Fruit fly (Drosophila melanogaster) whole organism, embryonic: Measurements from ENCODE around the gene SuUR.

Experiments used
- Bdp1 ChIP-seq: fragments of 200-800 bp; sonication (Bioruptor generic); optimal IDR thresholded peaks from 3 replicates; lab custom pipeline; 2016; ENCODE audit warnings: missing biosample characterization, missing genetic modification characterization
- Bgb ChIP-seq: fragments of 200-800 bp; sonication (Bioruptor generic); IDR thresholded peaks from 2 replicates; pipeline ENCODE4 v1.3.6; 2022; ENCODE audit warnings: missing biosample characterization, missing genetic modification characterization; ENCODE audit not compliant: partially characterized antibody
- BtbVII ChIP-seq: fragments of 200-800 bp; sonication (Bioruptor generic); optimal IDR thresholded peaks from 3 replicates; lab custom pipeline; 2017; ENCODE audit warnings: missing biosample characterization, mild to moderate bottlenecking, missing genetic modification characterization
- CG10267 ChIP-seq: fragments of 200-800 bp; sonication (Bioruptor generic); optimal IDR thresholded peaks from 2 replicates; lab custom pipeline; 2018; ENCODE audit warnings: missing biosample characterization, mild to moderate bottlenecking, missing genetic modification characterization, moderate library complexity
- CG10565 ChIP-seq: fragments of 200-800 bp; sonication (Bioruptor generic); optimal IDR thresholded peaks from 3 replicates; lab custom pipeline; 2016; ENCODE audit warnings: missing biosample characterization, mild to moderate bottlenecking, missing genetic modification characterization
- CG12104 ChIP-seq: fragments of 200-800 bp; sonication (Bioruptor generic); optimal IDR thresholded peaks from 3 replicates; lab custom pipeline; 2016; ENCODE audit warnings: missing biosample characterization, missing genetic modification characterization
- CG12155 ChIP-seq: fragments of 200-800 bp; sonication (Bioruptor generic); optimal IDR thresholded peaks from 3 replicates; lab custom pipeline; 2016; ENCODE audit warnings: missing biosample characterization, missing genetic modification characterization
- CG13123 ChIP-seq: fragments of 200-800 bp; sonication (Bioruptor generic); optimal IDR thresholded peaks from 2 replicates; lab custom pipeline; 2016; ENCODE audit warnings: missing biosample characterization, missing genetic modification characterization
- CG13624 ChIP-seq: fragments of 200-800 bp; sonication (Bioruptor generic); optimal IDR thresholded peaks from 2 replicates; lab custom pipeline; 2016; ENCODE audit warnings: missing biosample characterization, missing genetic modification characterization
- CG14050 ChIP-seq: fragments of 200-800 bp; sonication (Bioruptor generic); IDR thresholded peaks from 3 replicates; pipeline ENCODE4 v1.3.6; 2022; ENCODE audit warnings: missing biosample characterization, missing genetic modification characterization
- CG15479 ChIP-seq: fragments of 200-800 bp; sonication (Bioruptor generic); optimal IDR thresholded peaks from 3 replicates; lab custom pipeline; 2019; ENCODE audit warnings: missing biosample characterization, mild to moderate bottlenecking, missing genetic modification characterization, moderate library complexity
- CG1602 ChIP-seq: fragments of 200-800 bp; sonication (Bioruptor generic); optimal IDR thresholded peaks from 3 replicates; lab custom pipeline; 2016; ENCODE audit warnings: missing biosample characterization, missing genetic modification characterization
- CG1647 ChIP-seq: fragments of 200-800 bp; sonication (Bioruptor generic); optimal IDR thresholded peaks from 3 replicates; lab custom pipeline; 2016; ENCODE audit warnings: missing biosample characterization, missing genetic modification characterization
- CG16779 ChIP-seq: fragments of 200-800 bp; sonication (Bioruptor generic); IDR thresholded peaks from 2 replicates; pipeline ENCODE4 v1.3.6; 2022; ENCODE audit warnings: missing biosample characterization, missing genetic modification characterization
- CG17612 ChIP-seq: fragments of 200-800 bp; sonication (Bioruptor generic); IDR thresholded peaks from 2 replicates; pipeline ENCODE4 v1.3.6; 2022; ENCODE audit warnings: missing biosample characterization, missing genetic modification characterization
- CG18476 ChIP-seq: fragments of 200-800 bp; sonication (Bioruptor generic); optimal IDR thresholded peaks from 2 replicates; lab custom pipeline; 2016; ENCODE audit warnings: missing biosample characterization, mild to moderate bottlenecking, missing genetic modification characterization
- CG31441 ChIP-seq: fragments of 200-800 bp; sonication (Bioruptor generic); IDR thresholded peaks from 2 replicates; pipeline ENCODE4 v1.3.6; 2022; ENCODE audit warnings: missing biosample characterization, missing genetic modification characterization
- CG33557 ChIP-seq: fragments of 200-800 bp; sonication (Bioruptor generic); optimal IDR thresholded peaks from 2 replicates; lab custom pipeline; 2019; ENCODE audit warnings: missing biosample characterization, mild to moderate bottlenecking, missing genetic modification characterization, moderate library complexity
- CG3407 ChIP-seq: fragments of 200-800 bp; sonication (Bioruptor generic); optimal IDR thresholded peaks from 2 replicates; lab custom pipeline; 2018; ENCODE audit warnings: missing biosample characterization, mild to moderate bottlenecking, missing genetic modification characterization
- CG34224 ChIP-seq: fragments of 200-800 bp; sonication (Bioruptor generic); IDR thresholded peaks from 3 replicates; pipeline ENCODE4 v1.3.6; 2022; ENCODE audit warnings: missing biosample characterization, missing genetic modification characterization; ENCODE audit not compliant: partially characterized antibody
- CG4328 ChIP-seq: fragments of 200-800 bp; sonication (Bioruptor generic); optimal IDR thresholded peaks from 3 replicates; lab custom pipeline; 2017; ENCODE audit warnings: missing biosample characterization, missing genetic modification reagents, missing genetic modification characterization
- CG4404 ChIP-seq: fragments of 200-800 bp; sonication (Bioruptor generic); IDR thresholded peaks from 2 replicates; pipeline ENCODE4 v1.3.6; 2022; ENCODE audit warnings: missing biosample characterization, missing genetic modification characterization
- CG6175 ChIP-seq: fragments of 200-800 bp; sonication (Bioruptor generic); IDR thresholded peaks from 3 replicates; pipeline ENCODE4 v1.3.6; 2022; ENCODE audit warnings: missing biosample characterization, missing genetic modification characterization
- CG6813 ChIP-seq: fragments of 200-800 bp; sonication (Bioruptor generic); optimal IDR thresholded peaks from 2 replicates; lab custom pipeline; 2017; ENCODE audit warnings: missing biosample characterization, missing genetic modification characterization, mild to moderate bottlenecking, moderate library complexity, missing genetic modification reagents
- CG9817 ChIP-seq: fragments of 200-800 bp; sonication (Bioruptor generic); optimal IDR thresholded peaks from 2 replicates; lab custom pipeline; 2018; ENCODE audit warnings: missing biosample characterization, mild to moderate bottlenecking, missing genetic modification characterization, moderate library complexity
- CrebB ChIP-seq: fragments of 200-800 bp; sonication (Bioruptor generic); optimal IDR thresholded peaks from 3 replicates; lab custom pipeline; 2018; ENCODE audit warnings: missing biosample characterization, mild to moderate bottlenecking, missing genetic modification characterization
- Ets97D ChIP-seq: fragments of 200-800 bp; sonication (Bioruptor generic); optimal IDR thresholded peaks from 3 replicates; lab custom pipeline; 2016; ENCODE audit warnings: missing biosample characterization, missing genetic modification characterization
- HLH3B ChIP-seq: fragments of 200-800 bp; sonication (Bioruptor generic); IDR thresholded peaks from 2 replicates; pipeline ENCODE4 v1.3.6; 2022; ENCODE audit warnings: missing biosample characterization, missing genetic modification characterization
- Meics ChIP-seq: fragments of 200-800 bp; sonication (Bioruptor generic); optimal IDR thresholded peaks from 2 replicates; lab custom pipeline; 2017; ENCODE audit warnings: missing biosample characterization, mild to moderate bottlenecking, missing genetic modification characterization
- Rfx ChIP-seq: fragments of 200-800 bp; sonication (Bioruptor generic); IDR thresholded peaks from 2 replicates; pipeline ENCODE4 v1.3.6; 2022; ENCODE audit warnings: missing biosample characterization, missing genetic modification characterization
- ato ChIP-seq: fragments of 200-800 bp; sonication (Bioruptor generic); IDR thresholded peaks from 2 replicates; pipeline ENCODE4 v1.3.6; 2022; ENCODE audit warnings: missing biosample characterization, missing genetic modification characterization; ENCODE audit not compliant: partially characterized antibody
- bigmax ChIP-seq: fragments of 200-800 bp; sonication (Bioruptor generic); optimal IDR thresholded peaks from 2 replicates; lab custom pipeline; 2018; ENCODE audit warnings: missing biosample characterization, mild to moderate bottlenecking, missing genetic modification characterization
- chif ChIP-seq, 2 experiments: fragments of 200-800 bp; sonication (Bioruptor generic); optimal IDR thresholded peaks; 3 replicates each; lab custom pipeline; 2016; ENCODE audit warnings: missing biosample characterization in 2 of 2, missing genetic modification characterization in 2 of 2
- chm ChIP-seq: fragments of 200-800 bp; sonication (Bioruptor generic); IDR thresholded peaks from 2 replicates; pipeline ENCODE4 v1.3.6; 2022; ENCODE audit warnings: missing biosample characterization, missing genetic modification characterization
- da ChIP-seq: fragments of 200-800 bp; sonication (Bioruptor generic); optimal IDR thresholded peaks from 2 replicates; lab custom pipeline; 2016; ENCODE audit warnings: missing biosample characterization, missing genetic modification characterization
- dan ChIP-seq: fragments of 200-800 bp; sonication (Bioruptor generic); IDR thresholded peaks from 2 replicates; pipeline ENCODE4 v1.3.6; 2022; ENCODE audit warnings: missing biosample characterization, missing genetic modification characterization
- ems ChIP-seq: fragments of 200-800 bp; sonication (Bioruptor generic); optimal IDR thresholded peaks from 3 replicates; lab custom pipeline; 2016; ENCODE audit warnings: missing biosample characterization, missing genetic modification characterization
- gce ChIP-seq: fragments of 200-800 bp; sonication (Bioruptor generic); IDR thresholded peaks from 3 replicates; pipeline ENCODE4 v1.3.6; 2022; ENCODE audit warnings: missing biosample characterization, missing genetic modification characterization
- jumu ChIP-seq: fragments of 200-800 bp; sonication (Bioruptor generic); optimal IDR thresholded peaks from 3 replicates; lab custom pipeline; 2016; ENCODE audit warnings: missing biosample characterization, missing genetic modification characterization
- lbe ChIP-seq: fragments of 200-800 bp; sonication (Bioruptor generic); optimal IDR thresholded peaks from 2 replicates; lab custom pipeline; 2016; ENCODE audit warnings: missing biosample characterization, mild to moderate bottlenecking, missing genetic modification characterization
- maf-S ChIP-seq: fragments of 200-800 bp; sonication (Bioruptor generic); optimal IDR thresholded peaks from 2 replicates; lab custom pipeline; 2016; ENCODE audit warnings: missing biosample characterization, missing genetic modification characterization
- pfk ChIP-seq: fragments of 200-800 bp; sonication (Bioruptor generic); optimal IDR thresholded peaks from 2 replicates; lab custom pipeline; 2018; ENCODE audit warnings: missing biosample characterization, mild to moderate bottlenecking, missing genetic modification characterization, moderate library complexity
- pita ChIP-seq: fragments of 200-800 bp; sonication (Bioruptor generic); optimal IDR thresholded peaks from 2 replicates; lab custom pipeline; 2017; ENCODE audit warnings: missing biosample characterization, mild to moderate bottlenecking, missing genetic modification characterization
- ranshi ChIP-seq: fragments of 200-800 bp; sonication (Bioruptor generic); IDR thresholded peaks from 2 replicates; pipeline ENCODE4 v1.3.6; 2022; ENCODE audit warnings: missing biosample characterization, missing genetic modification characterization
- slbo ChIP-seq: fragments of 200-800 bp; sonication (Bioruptor generic); IDR thresholded peaks from 2 replicates; pipeline ENCODE4 v1.3.6; 2022; ENCODE audit warnings: missing biosample characterization, missing genetic modification characterization
- tin ChIP-seq: fragments of 200-800 bp; sonication (Bioruptor generic); optimal IDR thresholded peaks from 3 replicates; lab custom pipeline; 2016; ENCODE audit warnings: missing biosample characterization, missing genetic modification characterization
- unpg ChIP-seq: fragments of 200-800 bp; sonication (Bioruptor generic); optimal IDR thresholded peaks from 3 replicates; lab custom pipeline; 2018; ENCODE audit warnings: missing biosample characterization, mild to moderate bottlenecking, missing genetic modification characterization, moderate library complexity
- vfl ChIP-seq: fragments of 200-800 bp; sonication (Bioruptor generic); optimal IDR thresholded peaks from 2 replicates; lab custom pipeline; 2016; ENCODE audit warnings: missing biosample characterization, missing genetic modification characterization
- z ChIP-seq: fragments of 200-800 bp; sonication (Bioruptor generic); IDR thresholded peaks from 3 replicates; pipeline ENCODE4 v1.3.6; 2022; ENCODE audit warnings: missing biosample characterization, missing genetic modification characterization
- zfh1 ChIP-seq: fragments of 200-800 bp; sonication (Bioruptor generic); IDR thresholded peaks from 3 replicates; pipeline ENCODE4 v1.3.6; 2022; ENCODE audit warnings: missing biosample characterization, missing genetic modification characterization

The SuUR gene

dm6 chr3L:11091943-11092609, 27.3 kb downstream of the SuUR start (continued):
- peak; percentile 62 for TF ChIP-seq tin
- TF ChIP-seq CG13624 (GFP tag; lab: Kevin White, UChicago) = peak; percentile 74
- TF ChIP-seq CG14050 (GFP tag; lab: Robert Waterston, UW) = no peak
- no peak for TF ChIP-seq CG17612
- TF ChIP-seq CG33557 (GFP tag; lab: Kevin White, UChicago) = peak; percentile 22
- TF ChIP-seq CrebB (tag; lab: Kevin White, UChicago) = no peak
- no peak for TF ChIP-seq CG6175 (GFP tag; lab: Robert Waterston, UW)
- peak; percentile 57 for TF ChIP-seq CG12155
- TF ChIP-seq CG18476 (GFP tag; lab: Kevin White, UChicago) = no peak
- peak; percentile 32 for TF ChIP-seq CG3407
- TF ChIP-seq Bgb = no peak
- no peak for TF ChIP-seq bigmax
- no peak for TF ChIP-seq CG15479
- TF ChIP-seq jumu (GFP tag; lab: Kevin White, UChicago) = peak; percentile 78
- TF ChIP-seq CG4328 (GFP tag; lab: Kevin White, UChicago) = peak; percentile 35
- no peak for TF ChIP-seq gce (GFP tag; lab: Robert Waterston, UW)
- peak; percentile 50 for TF ChIP-seq Bdp1 (GFP tag; lab: Kevin White, UChicago)
- TF ChIP-seq slbo (GFP tag; lab: Robert Waterston, UW) = peak; percentile 48
- peak; percentile 84 for TF ChIP-seq chm
- TF ChIP-seq HLH3B = no peak
- TF ChIP-seq CG1602 (GFP tag; lab: Kevin White, UChicago) = peak; percentile 9
- peak; percentile 63 for TF ChIP-seq Ets97D (GFP tag; lab: Kevin White, UChicago)
- no peak for TF ChIP-seq CG34224 (GFP tag; lab: Robert Waterston, UW)
- TF ChIP-seq dan (GFP tag; lab: Robert Waterston, UW) = no peak
- peak; percentile 27 for TF ChIP-seq CG6813
- TF ChIP-seq ranshi (GFP tag; lab: Robert Waterston, UW) = peak; percentile 13; the same call in 1 of the 2 replicates
- peak; percentile 53 for TF ChIP-seq Rfx (GFP tag; lab: Robert Waterston, UW)
- peak; percentile 41 for TF ChIP-seq Meics (GFP tag; lab: Kevin White, UChicago)
- peak; percentile 94 for TF ChIP-seq CG10267 (tag; lab: Kevin White, UChicago)
- TF ChIP-seq CG9817 (tag; lab: Kevin White, UChicago) = peak; percentile 10
- TF ChIP-seq ems (GFP tag; lab: Kevin White, UChicago) = peak; percentile 41
- no peak for TF ChIP-seq BtbVII (GFP tag; lab: Kevin White, UChicago)
- peak; percentile 13 to 47 for TF ChIP-seq chif (GFP tag; optimal IDR thresholded peaks at IDR 0.05; lab: Kevin White, UChicago)
- TF ChIP-seq vfl (GFP tag; lab: Kevin White, UChicago) = peak; percentile 22
- TF ChIP-seq CG31441 (GFP tag; lab: Robert Waterston, UW) = no peak
- no peak for TF ChIP-seq da (GFP tag; lab: Kevin White, UChicago)
- TF ChIP-seq CG10565 = no peak
- TF ChIP-seq z (GFP tag; lab: Robert Waterston, UW) = no peak
- TF ChIP-seq CG1647 (GFP tag; lab: Kevin White, UChicago) = peak; percentile 67
- TF ChIP-seq pita = no peak
- TF ChIP-seq pfk (GFP tag; lab: Kevin White, UChicago) = no peak
- TF ChIP-seq CG13123 (GFP tag; lab: Kevin White, UChicago) = peak; percentile 17
- TF ChIP-seq CG4404 (GFP tag; lab: Robert Waterston, UW) = 0 out of 2 replicates have a peak, but pooled peaks have one; percentile 24
- TF ChIP-seq zfh1 (GFP tag; lab: Robert Waterston, UW) = peak; percentile 66; the same call in 2 of the 3 replicates
- peak; percentile 64 for TF ChIP-seq maf-S (GFP tag; lab: Kevin White, UChicago)
- peak; percentile 48 for TF ChIP-seq lbe (GFP tag; lab: Kevin White, UChicago)
- peak; percentile 68; the same call in 1 of the 2 replicates for TF ChIP-seq CG16779 (GFP tag; lab: Robert Waterston, UW)
- TF ChIP-seq unpg (GFP tag; lab: Kevin White, UChicago) = peak; percentile 35
- TF ChIP-seq ato (GFP tag; lab: Robert Waterston, UW) = 0 out of 2 replicates have a peak, but pooled peaks have one; percentile 25
- TF ChIP-seq CG12104 (GFP tag; lab: Kevin White, UChicago) = no peak
